Worm (Caenorhabditis elegans) whole organism, mixed stage, embryonic: ENCODE data around the gene dhs-29.
"Not testable (repeated sequence)": the region's sequence is repeated elsewhere in the genome, so short reads cannot be mapped to it uniquely, and the experiment has no call there.

Experiments
- M03D4.4 ChIP-seq: sonication (generic microtip); optimal IDR thresholded peaks from 2 replicates; lab custom pipeline; 2017; ENCODE audit warnings: mild to moderate bottlenecking, missing genetic modification characterization, missing compliant biosample characterization
- bed-3 ChIP-seq: fragments of 200-800 bp; sonication (Bioruptor generic); optimal IDR thresholded peaks from 3 replicates; lab custom pipeline; 2018; ENCODE audit warnings: mild to moderate bottlenecking, missing genetic modification characterization, moderate library complexity, missing compliant biosample characterization
- blmp-1 ChIP-seq: fragments of 150-350 bp; optimal IDR thresholded peaks from 2 replicates; lab custom pipeline; 2014; ENCODE audit warnings: missing biosample characterization, missing genetic modification characterization
- ceh-39 ChIP-seq: fragments of 150-350 bp; optimal IDR thresholded peaks from 2 replicates; lab custom pipeline; 2014; ENCODE audit warnings: missing biosample characterization, missing genetic modification characterization
- ceh-43 ChIP-seq: fragments of 200-800 bp; sonication (Bioruptor generic); optimal IDR thresholded peaks from 2 replicates; lab custom pipeline; 2018; ENCODE audit warnings: mild to moderate bottlenecking, missing genetic modification characterization, moderate library complexity, missing compliant biosample characterization
- ceh-83 ChIP-seq: fragments of 200-800 bp; sonication (Bioruptor generic); optimal IDR thresholded peaks from 2 replicates; lab custom pipeline; 2018; ENCODE audit warnings: mild to moderate bottlenecking, missing genetic modification characterization, missing compliant biosample characterization
- ces-1 ChIP-seq: fragments of 150-350 bp; optimal IDR thresholded peaks from 2 replicates; lab custom pipeline; 2014; ENCODE audit warnings: missing biosample characterization, missing genetic modification reagents, missing genetic modification characterization
- cnd-1 ChIP-seq: fragments of 200-800 bp; sonication (Bioruptor generic); optimal IDR thresholded peaks from 2 replicates; lab custom pipeline; 2018; ENCODE audit warnings: mild to moderate bottlenecking, missing genetic modification characterization, missing compliant biosample characterization
- drap-1 ChIP-seq: fragments of 200-800 bp; sonication (Bioruptor generic); optimal IDR thresholded peaks from 3 replicates; lab custom pipeline; 2018; ENCODE audit warnings: mild to moderate bottlenecking, missing genetic modification characterization, missing compliant biosample characterization
- elt-1 ChIP-seq: sonication (generic microtip); optimal IDR thresholded peaks from 2 replicates; lab custom pipeline; 2017; ENCODE audit warnings: missing genetic modification characterization, mild to moderate bottlenecking, missing compliant biosample characterization, antibody characterized with exemption, moderate library complexity, borderline replicate concordance; ENCODE audit not compliant: insufficient read depth
- elt-3 ChIP-seq: fragments of 150-350 bp; optimal IDR thresholded peaks from 2 replicates; lab custom pipeline; 2014; ENCODE audit warnings: missing biosample characterization, missing genetic modification characterization
- flh-1 ChIP-seq: fragments of 200-800 bp; sonication (Bioruptor generic); optimal IDR thresholded peaks from 2 replicates; lab custom pipeline; 2018; ENCODE audit warnings: mild to moderate bottlenecking, missing genetic modification characterization, moderate library complexity, missing compliant biosample characterization
- ham-2 ChIP-seq: fragments of 200-800 bp; sonication (Bioruptor generic); optimal IDR thresholded peaks from 2 replicates; lab custom pipeline; 2018; ENCODE audit warnings: mild to moderate bottlenecking, missing genetic modification characterization, missing compliant biosample characterization
- hlh-1 ChIP-seq: fragments of 150-350 bp; optimal IDR thresholded peaks from 2 replicates; lab custom pipeline; 2014; ENCODE audit warnings: missing biosample characterization, missing genetic modification reagents, missing genetic modification characterization
- lin-13 ChIP-seq: fragments of 150-350 bp; optimal IDR thresholded peaks from 2 replicates; lab custom pipeline; 2014; ENCODE audit warnings: missing biosample characterization, missing genetic modification characterization
- lin-32 ChIP-seq: fragments of 200-800 bp; sonication (Bioruptor generic); optimal IDR thresholded peaks from 2 replicates; lab custom pipeline; 2018; ENCODE audit warnings: mild to moderate bottlenecking, missing genetic modification characterization, missing compliant biosample characterization
- lsy-2 ChIP-seq: fragments of 150-350 bp; optimal IDR thresholded peaks from 2 replicates; lab custom pipeline; 2014; ENCODE audit warnings: missing biosample characterization, missing genetic modification characterization
- mab-5 ChIP-seq: fragments of 150-350 bp; optimal IDR thresholded peaks from 2 replicates; lab custom pipeline; 2014; ENCODE audit warnings: missing biosample characterization, missing genetic modification characterization
- mep-1 ChIP-seq: fragments of 150-350 bp; optimal IDR thresholded peaks from 2 replicates; lab custom pipeline; 2017; ENCODE audit warnings: missing biosample characterization, missing genetic modification reagents, missing genetic modification characterization, inconsistent platforms
- mls-2 ChIP-seq: sonication (generic microtip); optimal IDR thresholded peaks from 2 replicates; lab custom pipeline; 2016; ENCODE audit warnings: mild to moderate bottlenecking, missing genetic modification characterization, moderate library complexity, missing compliant biosample characterization
- nhr-12 ChIP-seq: fragments of 150-350 bp; optimal IDR thresholded peaks from 2 replicates; lab custom pipeline; 2014; ENCODE audit warnings: missing biosample characterization, missing genetic modification characterization
- nhr-2 ChIP-seq: fragments of 150-350 bp; optimal IDR thresholded peaks from 2 replicates; lab custom pipeline; 2014; ENCODE audit warnings: missing biosample characterization, missing genetic modification characterization
- nhr-237 ChIP-seq: fragments of 150-350 bp; optimal IDR thresholded peaks from 2 replicates; lab custom pipeline; 2014; ENCODE audit warnings: missing biosample characterization, missing genetic modification characterization
- nhr-28 ChIP-seq: fragments of 150-350 bp; optimal IDR thresholded peaks from 2 replicates; lab custom pipeline; 2014; ENCODE audit warnings: missing biosample characterization, missing genetic modification characterization
- nhr-76 ChIP-seq: sonication (generic microtip); optimal IDR thresholded peaks from 2 replicates; lab custom pipeline; 2017; ENCODE audit warnings: missing biosample characterization, missing genetic modification characterization
- pha-4 ChIP-seq: fragments of 150-350 bp; optimal IDR thresholded peaks from 2 replicates; lab custom pipeline; 2018; ENCODE audit warnings: missing biosample characterization, missing genetic modification reagents, missing genetic modification characterization
- sem-2 ChIP-seq: fragments of 200-800 bp; sonication (Bioruptor generic); optimal IDR thresholded peaks from 2 replicates; lab custom pipeline; 2018; ENCODE audit warnings: mild to moderate bottlenecking, missing genetic modification characterization, missing compliant biosample characterization
- snpc-4 ChIP-seq: fragments of 150-350 bp; optimal IDR thresholded peaks from 2 replicates; lab custom pipeline; 2014; ENCODE audit warnings: missing biosample characterization, missing genetic modification characterization
- sptf-1 ChIP-seq: sonication (generic microtip); optimal IDR thresholded peaks from 2 replicates; lab custom pipeline; 2017; ENCODE audit warnings: mild to moderate bottlenecking, missing genetic modification characterization, moderate library complexity, missing compliant biosample characterization
- tbx-8 ChIP-seq: fragments of 200-800 bp; sonication (Bioruptor generic); optimal IDR thresholded peaks from 2 replicates; lab custom pipeline; 2018; ENCODE audit warnings: mild to moderate bottlenecking, missing genetic modification characterization, moderate library complexity, missing compliant biosample characterization
- unc-120 ChIP-seq: sonication (generic microtip); optimal IDR thresholded peaks from 2 replicates; lab custom pipeline; 2017; ENCODE audit warnings: missing genetic modification characterization, missing compliant biosample characterization; ENCODE audit not compliant: poor library complexity, severe bottlenecking
- unc-39 ChIP-seq: fragments of 150-350 bp; optimal IDR thresholded peaks from 2 replicates; lab custom pipeline; 2014; ENCODE audit warnings: missing biosample characterization, missing genetic modification characterization
- unc-62 ChIP-seq: fragments of 150-350 bp; optimal IDR thresholded peaks from 2 replicates; lab custom pipeline; 2014; ENCODE audit warnings: missing biosample characterization, missing genetic modification reagents, missing genetic modification characterization
- zip-8 ChIP-seq: fragments of 150-350 bp; optimal IDR thresholded peaks from 2 replicates; lab custom pipeline; 2014; ENCODE audit warnings: missing biosample characterization, missing genetic modification characterization
- ztf-11 ChIP-seq: fragments of 150-350 bp; optimal IDR thresholded peaks from 2 replicates; lab custom pipeline; 2014; ENCODE audit warnings: missing biosample characterization, missing genetic modification characterization

dhs-29 gene

DNA sequence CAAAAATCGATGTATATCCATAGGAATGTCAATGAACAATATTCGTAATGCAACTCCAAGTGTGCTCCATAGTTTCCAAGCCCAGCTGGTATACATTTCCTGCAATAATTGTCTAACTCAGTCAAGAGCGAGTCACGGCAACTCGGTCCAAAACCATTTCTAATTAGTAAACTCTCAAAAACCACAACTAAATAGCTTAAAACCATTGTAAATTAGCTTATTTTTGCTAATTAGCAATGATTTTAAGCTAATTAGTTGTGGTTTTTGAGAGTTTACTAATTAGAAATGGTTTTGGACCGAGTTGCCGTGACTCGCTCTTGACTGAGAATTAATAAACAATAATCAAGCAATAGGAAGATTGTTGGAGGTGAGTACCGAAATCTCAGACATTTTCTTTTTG, at the start of gene dhs-29:
Gene dhs-29 (minus strand): TSS at position 101 of the 400 bp plus-strand sequence.
- TF ChIP-seq nhr-12 (tag; lab: Kevin White, UChicago); sptf-1 (tag; lab: Kevin White, UChicago); elt-1: not testable (repeated sequence)

DNA sequence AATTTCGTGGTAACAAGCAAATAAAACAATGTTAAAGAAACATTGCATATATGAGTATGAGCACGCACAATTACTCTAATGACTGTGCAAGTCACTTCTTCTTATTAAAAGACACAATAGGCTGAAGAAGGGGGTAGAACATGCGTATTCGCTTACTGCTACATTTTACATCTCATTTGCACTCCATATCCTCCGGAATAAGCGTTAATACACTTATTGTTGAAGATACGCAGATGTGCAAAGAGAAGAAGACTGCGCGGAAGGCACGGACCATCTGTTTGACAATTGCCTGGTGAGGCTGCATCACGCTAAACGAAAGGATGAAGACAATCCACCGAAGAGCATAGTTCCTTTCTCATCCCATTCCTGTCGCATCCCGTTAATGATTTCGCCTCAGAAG, 48.2 kb upstream of the dhs-29 start:
- no peak for TF ChIP-seq elt-1
- no peak for TF ChIP-seq nhr-76
- TF ChIP-seq lin-32 (GFP tag; lab: Kevin White, UChicago) = peak; percentile 66
- TF ChIP-seq M03D4.4 = no peak
- TF ChIP-seq ztf-11 (tag; lab: Kevin White, UChicago) = peak; percentile 30
- no peak for TF ChIP-seq nhr-237
- TF ChIP-seq unc-39 (tag; lab: Kevin White, UChicago) = no peak
- TF ChIP-seq lin-13 = no peak
- peak; percentile 88 for TF ChIP-seq cnd-1 (tag; lab: Kevin White, UChicago)
- TF ChIP-seq ceh-83 (GFP tag; lab: Kevin White, UChicago) = no peak
- no peak for TF ChIP-seq mab-5 (tag; lab: Kevin White, UChicago)
- peak; percentile 63 for TF ChIP-seq ham-2
- no peak for TF ChIP-seq zip-8 (tag; lab: Kevin White, UChicago)
- no peak for TF ChIP-seq nhr-28 (tag; lab: Kevin White, UChicago)
- TF ChIP-seq drap-1 (GFP tag; lab: Kevin White, UChicago) = peak; percentile 5
- peak; percentile 59 for TF ChIP-seq hlh-1 (tag; lab: Kevin White, UChicago)
- no peak for TF ChIP-seq unc-120 (tag; lab: Kevin White, UChicago)
- peak; percentile 29 for TF ChIP-seq mep-1 (tag; lab: Kevin White, UChicago)
- TF ChIP-seq sem-2 (GFP tag; lab: Kevin White, UChicago) = no peak
- TF ChIP-seq mls-2 (tag; lab: Kevin White, UChicago) = peak; percentile 83
- TF ChIP-seq flh-1 (GFP tag; lab: Kevin White, UChicago) = no peak
- TF ChIP-seq ces-1 = peak; percentile 99
- no peak for TF ChIP-seq elt-3 (tag; lab: Kevin White, UChicago)
- no peak for TF ChIP-seq nhr-12 (tag; lab: Kevin White, UChicago)
- peak; percentile 10 for TF ChIP-seq ceh-43 (GFP tag; lab: Kevin White, UChicago)
- TF ChIP-seq tbx-8 (GFP tag; lab: Kevin White, UChicago) = no peak
- no peak for TF ChIP-seq pha-4
- TF ChIP-seq unc-62 (GFP tag; lab: Kevin White, UChicago) = no peak
- TF ChIP-seq ceh-39 = no peak
- no peak for TF ChIP-seq nhr-2 (tag; lab: Kevin White, UChicago)
- no peak for TF ChIP-seq blmp-1 (tag; lab: Kevin White, UChicago)
- no peak for TF ChIP-seq snpc-4 (tag; lab: Kevin White, UChicago)
- no peak for TF ChIP-seq bed-3 (GFP tag; lab: Kevin White, UChicago)
- TF ChIP-seq lsy-2 (tag; lab: Kevin White, UChicago) = no peak
- TF ChIP-seq sptf-1 (tag; lab: Kevin White, UChicago) = no peak
- TF ChIP-seq, all 35 proteins: peak for 10

DNA sequence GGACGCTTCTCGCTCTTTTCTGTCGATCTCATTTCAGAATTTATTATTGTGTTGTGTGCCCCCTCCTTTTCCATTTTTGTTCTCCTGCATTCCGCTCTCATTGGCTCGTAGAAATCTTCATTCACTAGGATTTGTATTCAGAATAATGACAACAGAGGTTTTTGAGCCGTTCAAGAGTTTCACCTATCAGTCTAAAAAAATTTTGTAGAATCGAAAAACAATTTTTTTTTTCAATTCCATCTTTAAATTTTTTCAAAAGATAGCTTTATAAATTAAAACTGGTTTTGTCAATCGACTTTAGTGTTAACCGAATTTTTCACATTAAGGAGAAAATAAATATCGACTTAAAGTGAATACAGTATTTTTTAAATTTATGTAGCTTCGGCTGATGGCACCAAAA, 45.9 kb upstream of the dhs-29 start, which contains the start of gene K09F5.4:
Gene K09F5.4 (minus strand): TSS at position 101 of the 400 bp plus-strand sequence.
- TF ChIP-seq snpc-4 (tag; lab: Kevin White, UChicago) (no peak), tbx-8 (GFP tag; lab: Kevin White, UChicago) (no peak), ceh-83 (GFP tag; lab: Kevin White, UChicago) (no peak), nhr-12 (tag; lab: Kevin White, UChicago) (no peak), ztf-11 (tag; lab: Kevin White, UChicago) (no peak), pha-4 (no peak), lin-32 (GFP tag; lab: Kevin White, UChicago) (no peak), flh-1 (GFP tag; lab: Kevin White, UChicago) (no peak), ceh-39 (no peak)

DNA sequence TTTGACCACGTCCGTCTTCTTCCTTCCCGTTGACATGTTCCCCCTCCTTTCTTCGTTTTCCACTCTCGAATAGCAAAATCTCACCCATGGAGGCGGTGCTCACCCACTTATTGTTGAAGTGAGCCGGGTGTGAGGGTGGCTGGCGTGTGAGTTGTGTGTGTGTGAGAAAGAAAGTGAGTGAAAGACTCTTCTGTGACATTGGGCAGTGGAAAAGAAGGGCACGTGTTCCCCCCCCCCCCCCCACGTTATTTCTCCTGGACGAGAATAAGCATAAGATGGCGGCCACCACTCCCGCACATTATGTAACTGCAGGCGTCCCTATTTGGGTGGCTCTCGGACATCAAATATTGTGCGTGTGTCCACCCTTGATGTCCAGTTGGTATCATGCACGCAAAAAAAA, 45.5 kb upstream of the dhs-29 start:
- TF ChIP-seq ces-1 = peak; percentile 4
- TF ChIP-seq nhr-237 = no peak
- TF ChIP-seq drap-1 (GFP tag; lab: Kevin White, UChicago) = no peak
- peak; percentile 84 for TF ChIP-seq sptf-1 (tag; lab: Kevin White, UChicago)
